Worm (Caenorhabditis elegans) whole organism, L4 larva: ENCODE data around the gene madf-8.

ENCODE experiments used
- F10B5.3 ChIP-seq: sonication (generic microtip); optimal IDR thresholded peaks from 2 replicates; lab custom pipeline; 2016; ENCODE audit warnings: mild to moderate bottlenecking, missing genetic modification characterization, missing compliant biosample characterization
- Y105C5A.15 ChIP-seq: fragments of 200-800 bp; sonication (Bioruptor generic); IDR thresholded peaks from 2 replicates; pipeline ENCODE4 v1.3.6; 2022; ENCODE audit warnings: missing genetic modification characterization, missing compliant biosample characterization
- Y48G9A.11 ChIP-seq: fragments of 200-800 bp; sonication (Bioruptor generic); IDR thresholded peaks from 2 replicates; pipeline ENCODE4 v1.3.6; 2022; ENCODE audit warnings: missing genetic modification reagents, missing genetic modification characterization, missing compliant biosample characterization
- Y75B8A.6 ChIP-seq: fragments of 200-800 bp; sonication (Bioruptor generic); IDR thresholded peaks from 2 replicates; pipeline ENCODE4 v1.3.6; 2022; ENCODE audit warnings: missing genetic modification reagents, missing genetic modification characterization, missing compliant biosample characterization
- aha-1 ChIP-seq: fragments of 150-350 bp; peaks from one replicate; lab custom pipeline; 2014; ENCODE audit warnings: missing biosample characterization, missing genetic modification characterization
- daf-12 ChIP-seq: fragments of 150-350 bp; optimal IDR thresholded peaks from 2 replicates; lab custom pipeline; 2014; ENCODE audit warnings: missing biosample characterization, missing genetic modification reagents, missing genetic modification characterization
- daf-16 ChIP-seq, 3 experiments: sonication (generic microtip); optimal IDR thresholded peaks; 2 replicates each; lab custom pipeline; 2016 to 2017; ENCODE audit warnings: missing genetic modification characterization in 3 of 3, missing genetic modification reagents in 3 of 3, mild to moderate bottlenecking in 2 of 3, missing compliant biosample characterization in 2 of 3, missing biosample characterization in 1 of 3, moderate library complexity in 1 of 3
- daf-19 ChIP-seq: fragments of 200-800 bp; sonication (Bioruptor generic); conservative IDR thresholded peaks from 2 replicates; pipeline ENCODE4 v1.3.6; 2022; ENCODE audit warnings: missing genetic modification characterization, missing compliant biosample characterization
- daf-8 ChIP-seq: fragments of 200-800 bp; sonication (Bioruptor generic); IDR thresholded peaks from 2 replicates; pipeline ENCODE4 v1.3.6; 2022; ENCODE audit warnings: missing genetic modification characterization, missing compliant biosample characterization
- dmd-6 ChIP-seq: fragments of 200-800 bp; sonication (Bioruptor generic); IDR thresholded peaks from 2 replicates; pipeline ENCODE4 v1.3.6; 2022; ENCODE audit warnings: missing genetic modification reagents, missing genetic modification characterization, missing compliant biosample characterization
- dmd-9 ChIP-seq: fragments of 200-800 bp; sonication (Bioruptor generic); IDR thresholded peaks from 2 replicates; pipeline ENCODE4 v1.3.6; 2022; ENCODE audit warnings: missing genetic modification reagents, missing genetic modification characterization, missing compliant biosample characterization
- dpl-1 ChIP-seq: fragments of 150-350 bp; optimal IDR thresholded peaks from 2 replicates; lab custom pipeline; 2014; ENCODE audit warnings: missing biosample characterization, missing genetic modification reagents, missing genetic modification characterization
- duxl-1 ChIP-seq: sonication (generic microtip); optimal IDR thresholded peaks from 2 replicates; lab custom pipeline; 2016; ENCODE audit warnings: mild to moderate bottlenecking, missing genetic modification characterization, moderate library complexity, missing compliant biosample characterization; ENCODE audit not compliant: poor library complexity
- dve-1 ChIP-seq: sonication (generic microtip); optimal IDR thresholded peaks from 2 replicates; lab custom pipeline; 2017; ENCODE audit warnings: antibody characterized with exemption, mild to moderate bottlenecking, missing genetic modification characterization, missing compliant biosample characterization; ENCODE audit not compliant: insufficient read depth
- egl-43 ChIP-seq: fragments of 200-800 bp; sonication (Bioruptor generic); IDR thresholded peaks from 2 replicates; pipeline ENCODE4 v1.3.6; 2022; ENCODE audit warnings: missing genetic modification reagents, missing genetic modification characterization, missing compliant biosample characterization
- fkh-10 ChIP-seq: fragments of 150-350 bp; optimal IDR thresholded peaks from 2 replicates; lab custom pipeline; 2014; ENCODE audit warnings: missing biosample characterization, missing genetic modification reagents, missing genetic modification characterization
- hlh-11 ChIP-seq: fragments of 200-800 bp; sonication (Bioruptor generic); optimal IDR thresholded peaks from 2 replicates; lab custom pipeline; 2018; ENCODE audit warnings: mild to moderate bottlenecking, missing genetic modification characterization, missing compliant biosample characterization
- hlh-30 ChIP-seq: sonication (generic microtip); optimal IDR thresholded peaks from 2 replicates; lab custom pipeline; 2017; ENCODE audit warnings: antibody characterized with exemption, mild to moderate bottlenecking, missing genetic modification characterization, missing compliant biosample characterization; ENCODE audit not compliant: insufficient read depth
- hmg-1.1 ChIP-seq: fragments of 200-800 bp; sonication (Bioruptor generic); IDR thresholded peaks from 2 replicates; pipeline ENCODE4 v1.3.6; 2022; ENCODE audit warnings: missing genetic modification reagents, missing genetic modification characterization, missing compliant biosample characterization
- jun-1 ChIP-seq: fragments of 150-350 bp; optimal IDR thresholded peaks from 2 replicates; lab custom pipeline; 2014; ENCODE audit warnings: missing biosample characterization, missing genetic modification reagents, missing genetic modification characterization
- lim-7 ChIP-seq: fragments of 200-800 bp; sonication (Bioruptor generic); IDR thresholded peaks from 2 replicates; pipeline ENCODE4 v1.3.6; 2022; ENCODE audit warnings: missing genetic modification characterization, missing compliant biosample characterization
- lin-13 ChIP-seq: fragments of 150-350 bp; optimal IDR thresholded peaks from 2 replicates; lab custom pipeline; 2014; ENCODE audit warnings: missing biosample characterization, missing genetic modification reagents, missing genetic modification characterization
- lin-15B ChIP-seq: fragments of 150-350 bp; sonication (generic microtip); optimal IDR thresholded peaks from 3 replicates; lab custom pipeline; 2014; ENCODE audit warnings: missing biosample characterization, missing genetic modification characterization
- lin-38 ChIP-seq: fragments of 200-800 bp; sonication (Bioruptor generic); IDR thresholded peaks from 2 replicates; pipeline ENCODE4 v1.3.6; 2022; ENCODE audit warnings: missing genetic modification reagents, missing genetic modification characterization, missing compliant biosample characterization
- lir-3 ChIP-seq: sonication (generic microtip); optimal IDR thresholded peaks from 2 replicates; lab custom pipeline; 2016; ENCODE audit warnings: mild to moderate bottlenecking, missing genetic modification characterization, missing compliant biosample characterization
- lsy-2 ChIP-seq, 2 experiments: fragments of 150-350 bp in 1 of 2; sonication (generic microtip) in 1 of 2; optimal IDR thresholded peaks; 2 replicates each; lab custom pipeline; 2014 to 2017; ENCODE audit warnings: missing biosample characterization in 2 of 2, missing genetic modification characterization in 2 of 2
- mep-1 ChIP-seq: fragments of 150-350 bp; sonication (generic microtip); optimal IDR thresholded peaks from 3 replicates; lab custom pipeline; 2014; ENCODE audit warnings: missing biosample characterization, missing genetic modification characterization
- mxl-2 ChIP-seq: fragments of 200-800 bp; sonication (Bioruptor generic); conservative IDR thresholded peaks from 2 replicates; pipeline ENCODE4 v1.3.6; 2022; ENCODE audit warnings: missing genetic modification reagents, missing genetic modification characterization, missing compliant biosample characterization
- mxl-3 ChIP-seq: fragments of 200-800 bp; sonication (Bioruptor generic); optimal IDR thresholded peaks from 2 replicates; lab custom pipeline; 2018; ENCODE audit warnings: mild to moderate bottlenecking, missing genetic modification characterization, missing compliant biosample characterization
- nhr-10 ChIP-seq: fragments of 150-350 bp; optimal IDR thresholded peaks from 2 replicates; lab custom pipeline; 2014; ENCODE audit warnings: missing biosample characterization, missing genetic modification characterization
- nhr-102 ChIP-seq: sonication (generic microtip); optimal IDR thresholded peaks from 2 replicates; lab custom pipeline; 2016; ENCODE audit warnings: mild to moderate bottlenecking, missing genetic modification characterization, moderate library complexity, missing compliant biosample characterization
- nhr-237 ChIP-seq: sonication (generic microtip); optimal IDR thresholded peaks from 2 replicates; lab custom pipeline; 2017; ENCODE audit warnings: missing biosample characterization, missing genetic modification characterization
- nhr-42 ChIP-seq: fragments of 200-800 bp; sonication (Bioruptor generic); IDR thresholded peaks from 2 replicates; pipeline ENCODE4 v1.3.6; 2022; ENCODE audit warnings: missing genetic modification characterization, missing compliant biosample characterization
- nhr-48 ChIP-seq: sonication (generic microtip); optimal IDR thresholded peaks from 2 replicates; lab custom pipeline; 2016; ENCODE audit warnings: mild to moderate bottlenecking, missing genetic modification characterization, missing compliant biosample characterization
- nhr-6 ChIP-seq: fragments of 150-350 bp; optimal IDR thresholded peaks from 2 replicates; lab custom pipeline; 2014; ENCODE audit warnings: missing biosample characterization, missing genetic modification characterization
- nhr-77 ChIP-seq: fragments of 150-350 bp; optimal IDR thresholded peaks from 2 replicates; lab custom pipeline; 2014; ENCODE audit warnings: missing biosample characterization, missing genetic modification characterization
- pha-4 ChIP-seq, 2 experiments: fragments of 150-350 bp in 1 of 2; fragments of 200-800 bp in 1 of 2; sonication (Bioruptor generic) in 1 of 2; IDR thresholded peaks in 1 of 2; optimal IDR thresholded peaks in 1 of 2; 2 replicates each; pipeline versions ENCODE4 v1.3.6 to Lab custom; 2014 to 2022; ENCODE audit warnings: missing genetic modification characterization in 2 of 2, missing genetic modification reagents in 2 of 2, missing biosample characterization in 1 of 2, missing compliant biosample characterization in 1 of 2
- sdz-12 ChIP-seq: fragments of 200-800 bp; sonication (Bioruptor generic); optimal IDR thresholded peaks from 2 replicates; lab custom pipeline; 2018; ENCODE audit warnings: mild to moderate bottlenecking, missing genetic modification characterization, missing compliant biosample characterization
- set-16 ChIP-seq: fragments of 200-800 bp; sonication (Bioruptor generic); IDR thresholded peaks from 2 replicates; pipeline ENCODE4 v1.3.6; 2022; ENCODE audit warnings: missing genetic modification reagents, missing genetic modification characterization, missing compliant biosample characterization
- snpc-1.2 ChIP-seq: fragments of 200-800 bp; sonication (Bioruptor generic); IDR thresholded peaks from 2 replicates; pipeline ENCODE4 v1.3.6; 2022; ENCODE audit warnings: missing genetic modification reagents, missing genetic modification characterization, missing compliant biosample characterization
- snpc-4 ChIP-seq: fragments of 150-350 bp; optimal IDR thresholded peaks from 2 replicates; lab custom pipeline; 2014; ENCODE audit warnings: missing biosample characterization, missing genetic modification characterization
- spr-1 ChIP-seq: sonication (generic microtip); optimal IDR thresholded peaks from 2 replicates; lab custom pipeline; 2016; ENCODE audit warnings: mild to moderate bottlenecking, missing genetic modification characterization, missing compliant biosample characterization
- unc-130 ChIP-seq: sonication (generic microtip); optimal IDR thresholded peaks from 2 replicates; lab custom pipeline; 2016; ENCODE audit warnings: missing genetic modification reagents, missing genetic modification characterization, missing compliant biosample characterization
- unc-62 ChIP-seq, 3 experiments: fragments of 150-350 bp in 1 of 3; sonication (generic microtip); optimal IDR thresholded peaks in 2 of 3; peaks in 1 of 3; 1 replicate in 1 of 3; 2 replicates in 2 of 3; lab custom pipeline; 2014 to 2017; ENCODE audit warnings: missing biosample characterization in 3 of 3, missing genetic modification characterization in 3 of 3, missing genetic modification reagents in 3 of 3, missing genotype in 1 of 3
- zip-2 ChIP-seq: fragments of 150-350 bp; optimal IDR thresholded peaks from 2 replicates; lab custom pipeline; 2014; ENCODE audit warnings: missing biosample characterization, missing genetic modification characterization
- ztf-7 ChIP-seq: fragments of 150-350 bp; optimal IDR thresholded peaks from 2 replicates; lab custom pipeline; 2014; ENCODE audit warnings: missing biosample characterization, missing genetic modification characterization

The madf-8 gene

DNA sequence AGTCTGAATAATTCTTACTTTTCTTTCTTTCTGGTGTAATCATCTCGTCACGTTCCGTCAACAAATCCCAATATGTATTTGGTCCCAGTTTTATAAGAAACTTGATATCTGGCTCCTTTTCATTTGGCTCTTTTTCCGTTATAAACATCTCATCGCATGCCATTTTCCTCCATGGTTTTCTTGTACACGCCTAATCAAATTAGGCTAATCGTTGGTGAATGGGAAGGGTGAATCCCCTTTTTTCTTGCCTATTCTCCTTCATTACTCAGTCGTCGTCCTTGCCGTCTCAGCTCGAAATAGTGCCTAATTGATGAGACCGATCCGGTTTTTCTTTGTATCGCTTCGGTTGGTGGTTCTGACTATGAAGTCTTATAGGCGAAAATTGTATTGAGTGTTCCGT lies 16.5 kb downstream of the madf-8 start:
- TF ChIP-seq set-16 (GFP tag; lab: Robert Waterston, UW) (no peak), pha-4 (GFP tag; IDR thresholded peaks at IDR 0.05; lab: Robert Waterston, UW) (no peak), pha-4 (tag; optimal IDR thresholded peaks at IDR 0.05; lab: Kevin White, UChicago) (no peak), lin-13 (GFP tag; lab: Kevin White, UChicago) (no peak), Y105C5A.15 (GFP tag; lab: Robert Waterston, UW) (no peak), mep-1 (no peak), sdz-12 (GFP tag; lab: Kevin White, UChicago) (no peak), dmd-6 (GFP tag; lab: Robert Waterston, UW) (no peak), snpc-1.2 (GFP tag; lab: Robert Waterston, UW) (no peak), Y48G9A.11 (GFP tag; lab: Robert Waterston, UW) (no peak), unc-130 (GFP tag; lab: Kevin White, UChicago) (no peak), daf-19 (GFP tag; lab: Robert Waterston, UW) (no peak), nhr-237 (no peak), jun-1 (tag; lab: Kevin White, UChicago) (no peak), lsy-2 (tag; optimal IDR thresholded peaks at IDR 0.05; lab: Kevin White, UChicago) (no peak), ztf-7 (tag; lab: Kevin White, UChicago) (no peak), fkh-10 (GFP tag; lab: Kevin White, UChicago) (no peak)

DNA sequence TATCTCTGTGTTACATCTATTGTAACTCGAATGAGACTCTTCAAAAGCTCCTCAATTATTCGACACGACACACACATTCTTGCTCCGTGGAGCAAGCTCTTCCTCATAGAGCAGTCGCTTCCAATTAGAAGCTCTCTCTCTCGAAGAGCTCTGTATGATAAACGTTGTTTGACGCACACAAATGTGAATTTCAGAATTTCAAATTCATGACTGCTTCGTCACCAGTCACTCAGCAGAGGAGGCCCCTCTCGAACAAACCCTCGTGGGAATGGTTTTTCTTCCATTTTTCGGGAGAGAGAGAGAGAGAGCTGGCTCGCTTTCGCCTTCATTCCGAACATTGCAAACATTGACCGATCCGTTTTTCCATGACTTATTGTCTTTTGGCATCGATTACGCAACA lies 18.3 kb downstream of the madf-8 start:
- TF ChIP-seq hmg-1.1 (no peak), unc-62 (GFP tag; optimal IDR thresholded peaks at IDR 0.05 in 1 of 2; lab: Kevin White, UChicago) (peak in 1 of 2 experiments; percentile 98), unc-62 (tag; optimal IDR thresholded peaks at IDR 0.05; lab: Kevin White, UChicago) (no peak), aha-1 (tag; lab: Kevin White, UChicago) (peak; percentile 59), nhr-48 (tag; lab: Kevin White, UChicago) (no peak)

DNA sequence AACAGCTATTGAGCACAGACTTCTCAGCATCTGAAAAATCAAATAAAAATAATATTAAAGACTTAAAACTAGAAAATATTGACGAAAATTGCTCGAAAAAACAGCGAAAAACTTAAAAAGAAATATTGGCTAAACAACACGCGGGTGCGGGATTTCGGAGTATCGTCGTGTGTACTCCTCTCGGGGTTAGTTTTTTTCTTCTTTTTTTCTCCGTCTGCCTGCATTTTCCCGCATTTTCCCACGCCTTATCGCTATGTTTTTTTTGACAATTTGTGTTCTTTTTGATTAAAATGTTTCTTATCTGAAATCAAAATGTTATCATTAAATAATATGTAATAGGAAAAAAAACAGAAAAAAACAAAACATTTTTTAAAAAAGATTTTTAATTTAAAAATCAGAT lies 20.3 kb downstream of the madf-8 start, which contains the start of gene mrps-31:
TSS of gene mrps-31 (minus strand) at position 36 of the 400 bp plus-strand sequence.
- TF ChIP-seq nhr-48 (tag; lab: Kevin White, UChicago): peak; percentile 31
- no peak for TF ChIP-seq duxl-1 (tag; lab: Kevin White, UChicago)
- TF ChIP-seq dmd-6 (GFP tag; lab: Robert Waterston, UW): peak; percentile 93
- peak; percentile 28; the same call in 1 of the 2 replicates for TF ChIP-seq lin-38 (GFP tag; lab: Robert Waterston, UW)
- no peak for TF ChIP-seq spr-1 (tag; lab: Kevin White, UChicago)
- TF ChIP-seq nhr-6: peak; percentile 49
- no peak for TF ChIP-seq F10B5.3 (tag; lab: Kevin White, UChicago)
- no peak for TF ChIP-seq lim-7 (GFP tag; lab: Robert Waterston, UW)
- TF ChIP-seq Y75B8A.6 (GFP tag; lab: Robert Waterston, UW): no peak
- no peak for TF ChIP-seq snpc-4 (tag; lab: Kevin White, UChicago)
- no peak for TF ChIP-seq mxl-3 (GFP tag; lab: Kevin White, UChicago)
- TF ChIP-seq set-16 (GFP tag; lab: Robert Waterston, UW): no peak
- peak; percentile 53 for TF ChIP-seq dpl-1 (GFP tag; lab: Kevin White, UChicago)
- peak in 1 of 2 experiments; percentile 33 for TF ChIP-seq daf-16 (GFP tag; optimal IDR thresholded peaks at IDR 0.05; lab: Kevin White, UChicago)
- TF ChIP-seq daf-16 (tag; optimal IDR thresholded peaks at IDR 0.05; lab: Kevin White, UChicago): peak; percentile 76
- no peak for TF ChIP-seq dmd-9 (GFP tag; lab: Robert Waterston, UW)
- no peak for TF ChIP-seq lir-3 (tag; lab: Kevin White, UChicago)
- TF ChIP-seq hlh-30 (tag; lab: Kevin White, UChicago): peak; percentile 40
- no peak for TF ChIP-seq nhr-42
- peak in 1 of 2 experiments; percentile 80 for TF ChIP-seq lsy-2 (tag; optimal IDR thresholded peaks at IDR 0.05; lab: Kevin White, UChicago)
- no peak for TF ChIP-seq lin-15B (tag; lab: Kevin White, UChicago)
- peak; percentile 12 for TF ChIP-seq nhr-102 (tag; lab: Kevin White, UChicago)
- no peak for TF ChIP-seq egl-43 (GFP tag; lab: Robert Waterston, UW)
- TF ChIP-seq nhr-77 (tag; lab: Kevin White, UChicago): peak; percentile 67
- peak; percentile 91 for TF ChIP-seq dve-1
- no peak for TF ChIP-seq zip-2 (tag; lab: Kevin White, UChicago)
- no peak for TF ChIP-seq daf-8 (GFP tag; lab: Robert Waterston, UW)
- TF ChIP-seq daf-12 (tag; lab: Kevin White, UChicago): no peak
- no peak for TF ChIP-seq nhr-10 (tag; lab: Kevin White, UChicago)
- TF ChIP-seq hlh-11 (tag; lab: Kevin White, UChicago): peak; percentile 77
- TF ChIP-seq mxl-2 (GFP tag; lab: Robert Waterston, UW): no peak
- no peak for TF ChIP-seq unc-62 (GFP tag; optimal IDR thresholded peaks at IDR 0.05 in 1 of 2; lab: Kevin White, UChicago)
- TF ChIP-seq unc-62 (tag; optimal IDR thresholded peaks at IDR 0.05; lab: Kevin White, UChicago): no peak
- no peak for TF ChIP-seq aha-1 (tag; lab: Kevin White, UChicago)
